Fruit fly (Drosophila melanogaster) whole organism, embryonic: ENCODE measurements around the gene CG31928.

Source experiments
- Atf3 ChIP-seq: fragments of 200-800 bp; sonication (Bioruptor generic); optimal IDR thresholded peaks from 3 replicates; lab custom pipeline; 2016; ENCODE audit warnings: missing biosample characterization, missing genetic modification characterization
- B-H2 ChIP-seq: fragments of 200-800 bp; sonication (Bioruptor generic); optimal IDR thresholded peaks from 2 replicates; lab custom pipeline; 2018; ENCODE audit warnings: missing biosample characterization, mild to moderate bottlenecking, missing genetic modification characterization
- C15 ChIP-seq: fragments of 200-800 bp; sonication (Bioruptor generic); IDR thresholded peaks from 3 replicates; pipeline ENCODE4 v1.3.6; 2022; ENCODE audit warnings: missing biosample characterization, missing genetic modification characterization
- CG10267 ChIP-seq: fragments of 200-800 bp; sonication (Bioruptor generic); optimal IDR thresholded peaks from 2 replicates; lab custom pipeline; 2018; ENCODE audit warnings: missing biosample characterization, mild to moderate bottlenecking, missing genetic modification characterization, moderate library complexity
- CG10543 ChIP-seq: fragments of 200-800 bp; sonication (Bioruptor generic); optimal IDR thresholded peaks from 3 replicates; lab custom pipeline; 2017; ENCODE audit warnings: missing biosample characterization, mild to moderate bottlenecking, missing genetic modification characterization, moderate library complexity
- CG10959 ChIP-seq: fragments of 200-800 bp; sonication (Bioruptor generic); IDR thresholded peaks from 2 replicates; pipeline ENCODE4 v1.3.6; 2022; ENCODE audit warnings: missing biosample characterization, missing genetic modification characterization
- CG12071 ChIP-seq: fragments of 200-800 bp; sonication (Bioruptor generic); optimal IDR thresholded peaks from 3 replicates; lab custom pipeline; 2018; ENCODE audit warnings: missing biosample characterization, mild to moderate bottlenecking, missing genetic modification characterization
- CG12391 ChIP-seq: fragments of 200-800 bp; sonication (Bioruptor generic); optimal IDR thresholded peaks from 3 replicates; lab custom pipeline; 2018; ENCODE audit warnings: missing biosample characterization, mild to moderate bottlenecking, missing genetic modification characterization, moderate library complexity
- CG13624 ChIP-seq: fragments of 200-800 bp; sonication (Bioruptor generic); optimal IDR thresholded peaks from 2 replicates; lab custom pipeline; 2016; ENCODE audit warnings: missing biosample characterization, missing genetic modification characterization
- CG14860 ChIP-seq: fragments of 200-800 bp; sonication (Bioruptor generic); IDR thresholded peaks from 3 replicates; pipeline ENCODE4 v1.3.6; 2022; ENCODE audit warnings: missing biosample characterization, missing genetic modification characterization; ENCODE audit not compliant: partially characterized antibody
- CG15073 ChIP-seq: fragments of 200-800 bp; sonication (Bioruptor generic); optimal IDR thresholded peaks from 2 replicates; lab custom pipeline; 2016; ENCODE audit warnings: missing biosample characterization, missing genetic modification characterization
- CG15601 ChIP-seq: fragments of 200-800 bp; sonication (Bioruptor generic); optimal IDR thresholded peaks from 3 replicates; lab custom pipeline; 2019; ENCODE audit warnings: missing biosample characterization, mild to moderate bottlenecking, missing genetic modification characterization, moderate library complexity
- CG17328 ChIP-seq: fragments of 200-800 bp; sonication (Bioruptor generic); IDR thresholded peaks from 2 replicates; pipeline ENCODE4 v1.3.6; 2022; ENCODE audit warnings: missing biosample characterization, missing genetic modification characterization
- CG17359 ChIP-seq: fragments of 200-800 bp; sonication (Bioruptor generic); optimal IDR thresholded peaks from 3 replicates; lab custom pipeline; 2018; ENCODE audit warnings: missing biosample characterization, mild to moderate bottlenecking, missing genetic modification characterization, moderate library complexity
- CG17361 ChIP-seq: fragments of 200-800 bp; sonication (Bioruptor generic); IDR thresholded peaks from 3 replicates; pipeline ENCODE4 v1.3.6; 2022; ENCODE audit warnings: missing biosample characterization, missing genetic modification characterization
- CG17802 ChIP-seq: fragments of 200-800 bp; sonication (Bioruptor generic); optimal IDR thresholded peaks from 2 replicates; lab custom pipeline; 2018; ENCODE audit warnings: missing biosample characterization, mild to moderate bottlenecking, missing genetic modification characterization, moderate library complexity
- CG1792 ChIP-seq: fragments of 200-800 bp; sonication (Bioruptor generic); optimal IDR thresholded peaks from 2 replicates; lab custom pipeline; 2016; ENCODE audit warnings: missing biosample characterization, missing genetic modification characterization
- CG18476 ChIP-seq: fragments of 200-800 bp; sonication (Bioruptor generic); optimal IDR thresholded peaks from 2 replicates; lab custom pipeline; 2016; ENCODE audit warnings: missing biosample characterization, mild to moderate bottlenecking, missing genetic modification characterization
- CG2129 ChIP-seq: fragments of 200-800 bp; sonication (Bioruptor generic); IDR thresholded peaks from 2 replicates; pipeline ENCODE4 v1.3.6; 2022; ENCODE audit warnings: missing biosample characterization, missing genetic modification characterization; ENCODE audit not compliant: partially characterized antibody
- CG2199 ChIP-seq: fragments of 200-800 bp; sonication (Bioruptor generic); IDR thresholded peaks from 3 replicates; pipeline ENCODE4 v1.3.6; 2022; ENCODE audit warnings: missing biosample characterization, missing genetic modification characterization
- CG30020 ChIP-seq: fragments of 200-800 bp; optimal IDR thresholded peaks from 2 replicates; lab custom pipeline; 2019; ENCODE audit warnings: missing biosample characterization, mild to moderate bottlenecking, missing genetic modification characterization, moderate library complexity
- CG34422 ChIP-seq: fragments of 200-800 bp; sonication (Bioruptor generic); IDR thresholded peaks from 3 replicates; pipeline ENCODE4 v1.3.6; 2022; ENCODE audit warnings: missing biosample characterization, missing genetic modification characterization
- CG4404 ChIP-seq: fragments of 200-800 bp; sonication (Bioruptor generic); IDR thresholded peaks from 2 replicates; pipeline ENCODE4 v1.3.6; 2022; ENCODE audit warnings: missing biosample characterization, missing genetic modification characterization
- CG6689 ChIP-seq: fragments of 200-800 bp; sonication (Bioruptor generic); IDR thresholded peaks from 2 replicates; pipeline ENCODE4 v1.3.6; 2022; ENCODE audit warnings: missing biosample characterization, missing genetic modification characterization
- CG7271 ChIP-seq: fragments of 200-800 bp; sonication (Bioruptor generic); optimal IDR thresholded peaks from 2 replicates; lab custom pipeline; 2018; ENCODE audit warnings: missing biosample characterization, mild to moderate bottlenecking, missing genetic modification characterization, moderate library complexity
- CG7372 ChIP-seq: fragments of 200-800 bp; sonication (Bioruptor generic); IDR thresholded peaks from 2 replicates; pipeline ENCODE4 v1.3.6; 2022; ENCODE audit warnings: missing biosample characterization, missing genetic modification characterization
- CG7839 ChIP-seq: fragments of 200-800 bp; sonication (Bioruptor generic); optimal IDR thresholded peaks from 3 replicates; lab custom pipeline; 2018; ENCODE audit warnings: missing biosample characterization, mild to moderate bottlenecking, missing genetic modification characterization, moderate library complexity
- CG8924 ChIP-seq: fragments of 200-800 bp; optimal IDR thresholded peaks from 3 replicates; lab custom pipeline; 2019; ENCODE audit warnings: missing biosample characterization, mild to moderate bottlenecking, missing genetic modification characterization, moderate library complexity
- CHES-1-like ChIP-seq: fragments of 200-800 bp; sonication (Bioruptor generic); optimal IDR thresholded peaks from 2 replicates; lab custom pipeline; 2016; ENCODE audit warnings: missing biosample characterization, missing genetic modification characterization
- E2f1 ChIP-seq: fragments of 200-800 bp; sonication (Bioruptor generic); IDR thresholded peaks from 2 replicates; pipeline ENCODE4 v1.3.6; 2022; ENCODE audit warnings: missing biosample characterization, missing genetic modification characterization
- Mrtf ChIP-seq: fragments of 200-800 bp; sonication (Bioruptor generic); IDR thresholded peaks from 3 replicates; pipeline ENCODE4 v1.3.6; 2022; ENCODE audit warnings: missing biosample characterization, missing genetic modification characterization
- Nf-YB ChIP-seq: fragments of 200-800 bp; sonication (Bioruptor generic); optimal IDR thresholded peaks from 3 replicates; lab custom pipeline; 2019; ENCODE audit warnings: missing biosample characterization, mild to moderate bottlenecking, missing genetic modification characterization, moderate library complexity
- Oaz ChIP-seq: fragments of 200-800 bp; sonication (Bioruptor generic); IDR thresholded peaks from 2 replicates; pipeline ENCODE4 v1.3.6; 2022; ENCODE audit warnings: missing biosample characterization, missing genetic modification characterization
- Opbp ChIP-seq: fragments of 200-800 bp; sonication (Bioruptor generic); IDR thresholded peaks from 3 replicates; pipeline ENCODE4 v1.3.6; 2022; ENCODE audit warnings: missing biosample characterization, missing genetic modification characterization; ENCODE audit not compliant: partially characterized antibody
- Sry-β ChIP-seq: fragments of 200-800 bp; sonication (Bioruptor generic); optimal IDR thresholded peaks from 2 replicates; lab custom pipeline; 2018; ENCODE audit warnings: missing biosample characterization, mild to moderate bottlenecking, missing genetic modification characterization, moderate library complexity
- ase ChIP-seq: fragments of 200-800 bp; sonication (Bioruptor generic); IDR thresholded peaks from 3 replicates; pipeline ENCODE4 v1.3.6; 2022; ENCODE audit warnings: missing biosample characterization, missing genetic modification characterization
- bcd ChIP-seq: fragments of 200-800 bp; sonication (Bioruptor generic); optimal IDR thresholded peaks from 2 replicates; lab custom pipeline; 2017; ENCODE audit warnings: missing biosample characterization, mild to moderate bottlenecking, missing genetic modification characterization
- dmrt11E ChIP-seq: fragments of 200-800 bp; sonication (Bioruptor generic); optimal IDR thresholded peaks from 3 replicates; lab custom pipeline; 2018; ENCODE audit warnings: missing biosample characterization, mild to moderate bottlenecking, missing genetic modification characterization, moderate library complexity
- fru ChIP-seq: fragments of >200 bp; optimal IDR thresholded peaks from 2 replicates; lab custom pipeline; 2017
- h ChIP-seq: fragments of >200 bp; optimal IDR thresholded peaks from 2 replicates; lab custom pipeline; 2017
- hbn ChIP-seq: fragments of 200-800 bp; sonication (Bioruptor generic); IDR thresholded peaks from 2 replicates; pipeline ENCODE4 v1.3.6; 2022; ENCODE audit warnings: missing biosample characterization, missing genetic modification characterization; ENCODE audit not compliant: partially characterized antibody
- ind ChIP-seq: fragments of 200-800 bp; sonication (Bioruptor generic); optimal IDR thresholded peaks from 3 replicates; lab custom pipeline; 2016; ENCODE audit warnings: missing biosample characterization, missing genetic modification characterization
- odd ChIP-seq: fragments of 200-800 bp; sonication (Bioruptor generic); optimal IDR thresholded peaks from 2 replicates; lab custom pipeline; 2017; ENCODE audit warnings: missing biosample characterization, mild to moderate bottlenecking, missing genetic modification characterization
- repo ChIP-seq: fragments of 200-800 bp; sonication (Bioruptor generic); optimal IDR thresholded peaks from 2 replicates; lab custom pipeline; 2016; ENCODE audit warnings: missing biosample characterization, missing genetic modification characterization
- row ChIP-seq: fragments of 200-800 bp; sonication (Bioruptor generic); IDR thresholded peaks from 3 replicates; pipeline ENCODE4 v1.3.6; 2022; ENCODE audit warnings: missing biosample characterization, missing genetic modification characterization
- tll ChIP-seq, 2 experiments: fragments of 200-800 bp in 1 of 2; fragments of >200 bp in 1 of 2; sonication (Bioruptor generic) in 1 of 2; optimal IDR thresholded peaks; 2 replicates each; lab custom pipeline; 2017 to 2019; ENCODE audit warnings: missing biosample characterization in 2 of 2, missing genetic modification characterization in 2 of 2, mild to moderate bottlenecking in 1 of 2, moderate library complexity in 1 of 2

CG31928 gene

dm6 chr2L:1470009-1470408 lies 22.1 kb upstream of the CG31928 start (continued):
- TF ChIP-seq CG17802 (no peak), Nf-YB (no peak), Oaz (GFP tag; lab: Robert Waterston, UW) (no peak), C15 (GFP tag; lab: Robert Waterston, UW) (no peak), h (lab: Kevin White, UChicago) (no peak), row (GFP tag; lab: Robert Waterston, UW) (peak; percentile 70), CG6689 (GFP tag; lab: Robert Waterston, UW) (0 out of 2 replicates have a peak, but pooled peaks have one; percentile 27), CG2199 (GFP tag; lab: Robert Waterston, UW) (no peak), Atf3 (GFP tag; lab: Kevin White, UChicago) (no peak), CG30020 (no peak), CG7271 (tag; lab: Kevin White, UChicago) (no peak), hbn (GFP tag; lab: Robert Waterston, UW) (no peak), CG17328 (GFP tag; lab: Robert Waterston, UW) (peak; percentile 30; the same call in 1 of the 2 replicates), CG7372 (GFP tag; lab: Robert Waterston, UW) (no peak), tll (GFP tag; optimal IDR thresholded peaks at IDR 0.05; lab: Kevin White, UChicago) (no peak), CG10959 (0 out of 2 replicates have a peak, but pooled peaks have one; percentile 24), CG12391 (tag; lab: Kevin White, UChicago) (peak; percentile 38), Opbp (GFP tag; lab: Robert Waterston, UW) (no peak), CG34422 (GFP tag; lab: Robert Waterston, UW) (no peak), CG2129 (GFP tag; lab: Robert Waterston, UW) (no peak), CG12071 (GFP tag; lab: Kevin White, UChicago) (no peak), CHES-1-like (GFP tag; lab: Kevin White, UChicago) (no peak), CG8924 (tag; lab: Kevin White, UChicago) (peak; percentile 50), bcd (no peak), E2f1 (GFP tag; lab: Robert Waterston, UW) (no peak), Sry-β (GFP tag; lab: Kevin White, UChicago) (peak; percentile 90), B-H2 (GFP tag; lab: Kevin White, UChicago) (no peak), CG17361 (GFP tag; lab: Robert Waterston, UW) (0 out of 3 replicates have a peak, but pooled peaks have one; percentile 25), odd (GFP tag; lab: Kevin White, UChicago) (no peak), CG13624 (GFP tag; lab: Kevin White, UChicago) (no peak), CG7839 (tag; lab: Kevin White, UChicago) (peak; percentile 10), Mrtf (no peak), dmrt11E (tag; lab: Kevin White, UChicago) (peak; percentile 67), ind (GFP tag; lab: Kevin White, UChicago) (no peak), CG18476 (no peak), CG10267 (tag; lab: Kevin White, UChicago) (peak; percentile 1), CG15601 (tag; lab: Kevin White, UChicago) (no peak), CG17359 (tag; lab: Kevin White, UChicago) (no peak), CG1792 (GFP tag; lab: Kevin White, UChicago) (no peak), fru (lab: Kevin White, UChicago) (no peak), ase (no peak), CG15073 (no peak), repo (GFP tag; lab: Kevin White, UChicago) (no peak), CG4404 (GFP tag; lab: Robert Waterston, UW) (0 out of 2 replicates have a peak, but pooled peaks have one; percentile 20), CG10543 (GFP tag; lab: Kevin White, UChicago) (no peak), CG14860 (GFP tag; lab: Robert Waterston, UW) (no peak)
